Fruit fly (Drosophila melanogaster): Measurements from ENCODE around the gene squ.
A peak's percentile ranks its signal among the peaks of the same experiment; 100 is the strongest.

The squ gene

dm6 chr2L:16643961-16644360 is 35.9 kb upstream of the squ start (continued):
- TF ChIP-seq CG31224 (GFP tag; IDR thresholded peaks at IDR 0.05) (no peak), CG8944 (GFP tag; optimal IDR thresholded peaks at IDR 0.05) (peak; percentile 45), grau (tag; optimal IDR thresholded peaks at IDR 0.05) (peak; percentile 56)

DNA sequence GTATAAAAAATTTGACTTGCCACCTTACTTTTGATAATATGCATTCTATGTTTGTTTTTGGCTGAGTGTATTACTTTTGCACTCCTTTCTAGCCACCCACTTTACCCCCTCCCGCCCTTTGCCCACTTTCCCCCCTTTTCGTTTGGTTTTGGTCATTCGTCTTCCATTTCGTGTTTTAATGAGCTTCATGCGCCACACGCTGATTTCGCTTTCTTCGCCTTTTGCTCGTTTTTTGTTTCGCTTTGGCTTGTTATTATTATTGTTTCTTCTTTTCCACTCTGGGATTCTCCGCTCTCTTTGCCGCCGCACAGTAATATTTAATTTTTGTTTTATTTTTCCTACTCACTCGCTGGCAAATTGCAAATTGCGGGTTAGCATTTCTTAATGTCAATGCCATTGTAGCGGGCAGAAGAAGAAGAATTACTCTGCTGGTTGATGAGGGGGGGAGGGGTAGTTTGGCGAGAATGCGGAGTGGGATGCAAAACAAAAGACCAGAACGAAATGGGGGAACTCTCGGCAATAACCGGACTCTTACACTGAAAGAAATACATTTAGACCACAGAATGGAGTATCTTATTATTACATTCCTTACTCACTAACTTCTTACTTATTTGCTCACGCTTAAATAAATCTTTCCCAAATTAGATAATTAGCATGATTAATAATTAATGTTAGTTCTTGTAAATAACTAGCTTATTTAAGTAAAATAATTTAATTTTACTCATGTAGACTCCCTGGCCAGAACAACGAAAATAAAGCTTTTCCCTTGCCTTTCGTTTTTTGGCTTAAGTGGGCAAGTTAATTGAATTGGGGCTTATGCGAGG is 34.2 kb upstream of the squ start:
- TF ChIP-seq lab (GFP tag; optimal IDR thresholded peaks at IDR 0.05) (no peak), CG15479 (GFP tag; optimal IDR thresholded peaks at IDR 0.05) (no peak), CG34376 (GFP tag; optimal IDR thresholded peaks at IDR 0.05) (no peak), mld (GFP tag; IDR thresholded peaks at IDR 0.05; ENCODE audit: partially characterized antibody) (no peak), Hr78 (GFP tag; optimal IDR thresholded peaks at IDR 0.05) (no peak), pb (GFP tag; optimal IDR thresholded peaks at IDR 0.05) (no peak), croc (GFP tag; conservative IDR thresholded peaks at IDR 0.05) (no peak), pfk (GFP tag; optimal IDR thresholded peaks at IDR 0.05) (no peak), chinmo (GFP tag; IDR thresholded peaks at IDR 0.05; ENCODE audit: partially characterized antibody) (0 out of 4 replicates have a peak, but pooled peaks have one; percentile 11), Deaf1 (tag; optimal IDR thresholded peaks at IDR 0.05) (peak; percentile 3), CG9609 (GFP tag; optimal IDR thresholded peaks at IDR 0.05) (no peak), danr (GFP tag; IDR thresholded peaks at IDR 0.05) (no peak), CG2678 (tag; optimal IDR thresholded peaks at IDR 0.05) (peak; percentile 43), Sry-δ (GFP tag; optimal IDR thresholded peaks at IDR 0.05) (no peak), her (GFP tag; optimal IDR thresholded peaks at IDR 0.05) (no peak), slp2 (GFP tag; optimal IDR thresholded peaks at IDR 0.05) (no peak), crol (GFP tag; IDR thresholded peaks at IDR 0.05) (peak; percentile 56), CG12219 (GFP tag; optimal IDR thresholded peaks at IDR 0.05) (no peak), CG13424 (tag; optimal IDR thresholded peaks at IDR 0.05) (peak; percentile 10), pnt (GFP tag; optimal IDR thresholded peaks at IDR 0.05) (no peak), YL-1 (GFP tag; optimal IDR thresholded peaks at IDR 0.05) (no peak), B-H2 (GFP tag; optimal IDR thresholded peaks at IDR 0.05) (no peak), fd64A (GFP tag; optimal IDR thresholded peaks at IDR 0.05) (no peak), tna (GFP tag; IDR thresholded peaks at IDR 0.05; ENCODE audit: partially characterized antibody) (no peak), ash1 (GFP tag; optimal IDR thresholded peaks at IDR 0.05) (no peak), CG11398 (GFP tag; optimal IDR thresholded peaks at IDR 0.05) (no peak), crc (GFP tag; optimal IDR thresholded peaks at IDR 0.05) (no peak), CG3847 (GFP tag; IDR thresholded peaks at IDR 0.05) (0 out of 2 replicates have a peak, but pooled peaks have one; percentile 10), Sox102F (GFP tag; optimal IDR thresholded peaks at IDR 0.05) (peak; percentile 44), sug (tag; optimal IDR thresholded peaks at IDR 0.05) (no peak), gsb (GFP tag; IDR thresholded peaks at IDR 0.05) (no peak), Eip74EF (GFP tag; optimal IDR thresholded peaks at IDR 0.05) (no peak), E2f1 (GFP tag; IDR thresholded peaks at IDR 0.05) (0 out of 2 replicates have a peak, but pooled peaks have one; percentile 20), sens (GFP tag) (no peak), Bdp1 (GFP tag; optimal IDR thresholded peaks at IDR 0.05) (no peak), gfzf (GFP tag; optimal IDR thresholded peaks at IDR 0.05) (no peak), corto (GFP tag; optimal IDR thresholded peaks at IDR 0.05) (no peak), D (optimal IDR thresholded peaks at IDR 0.05) (no peak), D (GFP tag; optimal IDR thresholded peaks at IDR 0.05) (no peak), dm (GFP tag; optimal IDR thresholded peaks at IDR 0.05) (no peak), tll (GFP tag; optimal IDR thresholded peaks at IDR 0.05) (no peak), CG7372 (GFP tag; IDR thresholded peaks at IDR 0.05) (no peak), schlank (tag; optimal IDR thresholded peaks at IDR 0.05) (no peak), trh (GFP tag; optimal IDR thresholded peaks at IDR 0.05) (no peak)

Measured in whole organism, embryonic.